Fruit fly (Drosophila melanogaster): ENCODE data around the gene B-H2.

dm6 chrX:17265402-17266028 is 48.9 kb upstream of the B-H2 start:
- TF ChIP-seq Adf1 (GFP tag; IDR thresholded peaks at IDR 0.05) (no peak), CG10654 (GFP tag; optimal IDR thresholded peaks at IDR 0.05) (no peak), Jarid2 (GFP tag; optimal IDR thresholded peaks at IDR 0.05) (no peak), CG30431 (GFP tag; optimal IDR thresholded peaks at IDR 0.05) (no peak), Fer3 (tag; optimal IDR thresholded peaks at IDR 0.05) (no peak), knrl (GFP tag; IDR thresholded peaks at IDR 0.05; ENCODE audit: partially characterized antibody) (no peak), CG2116 (GFP tag; optimal IDR thresholded peaks at IDR 0.05) (no peak), CG14667 (GFP tag; IDR thresholded peaks at IDR 0.05) (no peak), CTCF (GFP tag; optimal IDR thresholded peaks at IDR 0.05) (no peak), MESR4 (GFP tag; optimal IDR thresholded peaks at IDR 0.05) (no peak), CG2129 (GFP tag; IDR thresholded peaks at IDR 0.05; ENCODE audit: partially characterized antibody) (no peak), CG12104 (GFP tag; optimal IDR thresholded peaks at IDR 0.05) (no peak), CG1233 (GFP tag; optimal IDR thresholded peaks at IDR 0.05) (no peak), CG11085 (GFP tag; IDR thresholded peaks at IDR 0.05) (no peak)

Measured in whole organism, embryonic.